Fruit fly (Drosophila melanogaster) whole organism: ENCODE data around the gene Vps8.

Experiments
- CG8478 ChIP-seq: fragments of >200 bp; optimal IDR thresholded peaks from 2 replicates; lab custom pipeline; 2018; ENCODE audit warnings: inconsistent platforms
- Dll ChIP-seq: fragments of >200 bp; optimal IDR thresholded peaks from 2 replicates; lab custom pipeline; 2017
- EcR ChIP-seq, 2 experiments: fragments of >200 bp; optimal IDR thresholded peaks; 2 replicates each; lab custom pipeline; 2017; ENCODE audit warnings: missing biosample characterization in 2 of 2, missing genetic modification characterization in 2 of 2, missing genetic modification reagents in 2 of 2
- pan ChIP-seq: fragments of >200 bp; optimal IDR thresholded peaks from 2 replicates; lab custom pipeline; 2017
- psq ChIP-seq: fragments of >200 bp; optimal IDR thresholded peaks from 2 replicates; lab custom pipeline; 2017
- usp ChIP-seq: fragments of >200 bp; optimal IDR thresholded peaks from 2 replicates; lab custom pipeline; 2017; ENCODE audit warnings: missing biosample characterization, missing genetic modification characterization, mixed read lengths

- TF ChIP-seq Dll (lab: Kevin White, UChicago): no peak
- TF ChIP-seq pan (lab: Kevin White, UChicago): no peak
- TF ChIP-seq EcR (GFP tag; optimal IDR thresholded peaks at IDR 0.05; lab: Kevin White, UChicago): no peak
- no peak for TF ChIP-seq usp (GFP tag; lab: Kevin White, UChicago)
- no peak for TF ChIP-seq psq
- TF ChIP-seq CG8478 (lab: Kevin White, UChicago): no peak
Measured at dm6 chr3L:6494928-6495806, at the start of gene Vps8, which contains the start of gene sfl.
